Fruit fly (Drosophila melanogaster): ENCODE results near the gene comm3.
A peak's percentile ranks its signal among the peaks of the same experiment; 100 is the strongest.

Gene comm3

DNA sequence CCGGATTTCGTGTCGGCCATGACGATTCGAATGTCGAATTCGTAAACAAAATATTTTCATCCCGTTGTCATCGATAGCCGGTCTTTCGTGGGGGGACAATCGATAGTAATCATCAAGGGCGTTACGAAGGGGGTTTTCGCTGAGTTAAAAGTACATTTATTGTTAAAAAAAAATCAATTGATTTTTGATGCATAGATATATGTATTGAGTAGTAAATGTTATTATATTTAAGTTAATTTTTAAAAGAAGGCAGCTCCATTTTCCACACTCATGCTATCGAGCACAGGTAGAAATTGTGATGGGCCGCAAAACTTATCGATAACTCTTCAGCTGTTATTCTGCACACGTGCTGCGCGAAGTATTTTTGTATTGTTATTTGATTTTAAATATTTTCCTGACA lies 67.1 kb downstream of the comm3 start, which contains the start of the genes mrn and CG12301 (continued):
- TF ChIP-seq nom (GFP tag; optimal IDR thresholded peaks at IDR 0.05): no peak
- TF ChIP-seq esg (GFP tag; conservative IDR thresholded peaks at IDR 0.05): peak; percentile 71
- no peak for TF ChIP-seq CG6254 (GFP tag; optimal IDR thresholded peaks at IDR 0.05)
- peak; percentile 40 for TF ChIP-seq CG34376 (GFP tag; optimal IDR thresholded peaks at IDR 0.05)
- no peak for TF ChIP-seq tx (GFP tag; optimal IDR thresholded peaks at IDR 0.05)
- TF ChIP-seq CG15073 (GFP tag; optimal IDR thresholded peaks at IDR 0.05): no peak
- TF ChIP-seq CG3163 (GFP tag; optimal IDR thresholded peaks at IDR 0.05): no peak
- TF ChIP-seq fru (optimal IDR thresholded peaks at IDR 0.05): no peak
- peak; percentile 25 for TF ChIP-seq shn (GFP tag; optimal IDR thresholded peaks at IDR 0.05)
- no peak for TF ChIP-seq CG15601 (tag; optimal IDR thresholded peaks at IDR 0.05)
- no peak for TF ChIP-seq CG18764 (GFP tag; optimal IDR thresholded peaks at IDR 0.05)
- TF ChIP-seq z (GFP tag; IDR thresholded peaks at IDR 0.05): peak; percentile 54; the same call in 1 of the 3 replicates
- peak; percentile 22 for TF ChIP-seq gfzf (GFP tag; optimal IDR thresholded peaks at IDR 0.05)
- TF ChIP-seq CG1832 (GFP tag; optimal IDR thresholded peaks at IDR 0.05): no peak
- peak; percentile 91 for TF ChIP-seq CG9215 (GFP tag; IDR thresholded peaks at IDR 0.05)
- no peak for TF ChIP-seq Nf-YC (tag; optimal IDR thresholded peaks at IDR 0.05)
- no peak for TF ChIP-seq bcd (GFP tag; optimal IDR thresholded peaks at IDR 0.05)
- TF ChIP-seq Hr51 (GFP tag; optimal IDR thresholded peaks at IDR 0.05): peak in 1 of 2 experiments; percentile 67
- no peak for TF ChIP-seq odd (GFP tag; optimal IDR thresholded peaks at IDR 0.05)
- TF ChIP-seq al (GFP tag; IDR thresholded peaks at IDR 0.05): peak; percentile 94
- no peak for TF ChIP-seq ATbp (GFP tag; optimal IDR thresholded peaks at IDR 0.05)
- peak; percentile 97 for TF ChIP-seq Dbx (GFP tag; IDR thresholded peaks at IDR 0.05)
- no peak for TF ChIP-seq MESR4 (GFP tag; optimal IDR thresholded peaks at IDR 0.05)
- TF ChIP-seq CG7963 (GFP tag; IDR thresholded peaks at IDR 0.05; ENCODE audit: partially characterized antibody): peak; percentile 77
- peak; percentile 96 for TF ChIP-seq sna (GFP tag; IDR thresholded peaks at IDR 0.05; ENCODE audit: partially characterized antibody)
- peak; percentile 79 for TF ChIP-seq gro (GFP tag; optimal IDR thresholded peaks at IDR 0.05)
- TF ChIP-seq tll (GFP tag; optimal IDR thresholded peaks at IDR 0.05): no peak
- TF ChIP-seq HHEX (GFP tag; optimal IDR thresholded peaks at IDR 0.05): no peak
- peak in 1 of 2 experiments; percentile 60 for TF ChIP-seq insv (GFP tag; optimal IDR thresholded peaks at IDR 0.05)
- peak; percentile 83 for TF ChIP-seq CG18262 (tag; optimal IDR thresholded peaks at IDR 0.05)
- no peak for TF ChIP-seq B-H2 (GFP tag; optimal IDR thresholded peaks at IDR 0.05)
- peak; percentile 49 to 89 for TF ChIP-seq crp (GFP tag; optimal IDR thresholded peaks at IDR 0.05)
- TF ChIP-seq CG2712 (tag; optimal IDR thresholded peaks at IDR 0.05): peak; percentile 88
- peak; percentile 87 for TF ChIP-seq CG9727 (GFP tag; optimal IDR thresholded peaks at IDR 0.05)
- no peak for TF ChIP-seq CoRest (tag; optimal IDR thresholded peaks at IDR 0.05)
- TF ChIP-seq br (optimal IDR thresholded peaks at IDR 0.05): no peak
- peak; percentile 43 for TF ChIP-seq zen (tag; optimal IDR thresholded peaks at IDR 0.05)
- peak; percentile 34; the same call in 1 of the 2 replicates for TF ChIP-seq CG1024 (GFP tag; IDR thresholded peaks at IDR 0.05)
- no peak for TF ChIP-seq CG17385 (GFP tag; optimal IDR thresholded peaks at IDR 0.05)
- TF ChIP-seq CG1603 (tag; optimal IDR thresholded peaks at IDR 0.05): no peak
- TF ChIP-seq dysf (GFP tag; IDR thresholded peaks at IDR 0.05): peak; percentile 96
- peak; percentile 84 for TF ChIP-seq CG6791 (GFP tag; IDR thresholded peaks at IDR 0.05; ENCODE audit: partially characterized antibody)
- TF ChIP-seq Hr78 (GFP tag; optimal IDR thresholded peaks at IDR 0.05): no peak
- no peak for TF ChIP-seq btn (GFP tag; optimal IDR thresholded peaks at IDR 0.05)
- TF ChIP-seq Gug (GFP tag; IDR thresholded peaks at IDR 0.05): peak; percentile 89
- TF ChIP-seq hbn (GFP tag; IDR thresholded peaks at IDR 0.05; ENCODE audit: partially characterized antibody): peak; percentile 91
- TF ChIP-seq lbe (GFP tag; optimal IDR thresholded peaks at IDR 0.05): peak; percentile 78
- peak; percentile 48 for TF ChIP-seq CG16863 (GFP tag; optimal IDR thresholded peaks at IDR 0.05)
- peak; percentile 77 for TF ChIP-seq pho (GFP tag; optimal IDR thresholded peaks at IDR 0.05)
- no peak for TF ChIP-seq Ravus (GFP tag; IDR thresholded peaks at IDR 0.05)
